Fruit fly (Drosophila melanogaster) whole organism, prepupa: ENCODE results near the gene Es2.

ENCODE experiments used
- Blimp-1 ChIP-seq: fragments of 200-800 bp; sonication (Bioruptor generic); optimal IDR thresholded peaks from 3 replicates; lab custom pipeline; 2017; ENCODE audit warnings: missing biosample characterization, missing genetic modification characterization, mild to moderate bottlenecking, moderate library complexity, missing genetic modification reagents
- CG10631 ChIP-seq: fragments of 200-800 bp; sonication (Bioruptor generic); optimal IDR thresholded peaks from 2 replicates; lab custom pipeline; 2016; ENCODE audit warnings: missing biosample characterization, missing genetic modification characterization
- CG10669 ChIP-seq: fragments of 200-800 bp; sonication (Bioruptor generic); optimal IDR thresholded peaks from 3 replicates; lab custom pipeline; 2018; ENCODE audit warnings: missing biosample characterization, mild to moderate bottlenecking, missing genetic modification characterization, moderate library complexity
- CG11294 ChIP-seq: fragments of 200-800 bp; sonication (Bioruptor generic); IDR thresholded peaks from 2 replicates; pipeline ENCODE4 v1.3.6; 2022; ENCODE audit warnings: missing biosample characterization, missing genetic modification characterization
- CG15336 ChIP-seq: fragments of 200-800 bp; sonication (Bioruptor generic); IDR thresholded peaks from 2 replicates; pipeline ENCODE4 v1.3.6; 2022; ENCODE audit warnings: missing biosample characterization, missing genetic modification characterization
- CG1621 ChIP-seq: fragments of 200-800 bp; sonication (Bioruptor generic); optimal IDR thresholded peaks from 3 replicates; lab custom pipeline; 2018; ENCODE audit warnings: missing biosample characterization, mild to moderate bottlenecking, missing genetic modification characterization
- CG16779 ChIP-seq: fragments of 200-800 bp; sonication (Bioruptor generic); optimal IDR thresholded peaks from 3 replicates; lab custom pipeline; 2017; ENCODE audit warnings: missing biosample characterization, mild to moderate bottlenecking, missing genetic modification characterization
- CG3032 ChIP-seq: fragments of 200-800 bp; optimal IDR thresholded peaks from 2 replicates; lab custom pipeline; 2019; ENCODE audit warnings: missing biosample characterization, mild to moderate bottlenecking, missing genetic modification characterization, moderate library complexity
- CG34406 ChIP-seq: fragments of 200-800 bp; sonication (Bioruptor generic); optimal IDR thresholded peaks from 3 replicates; lab custom pipeline; 2016; ENCODE audit warnings: missing biosample characterization, missing genetic modification characterization
- CG4318 ChIP-seq: fragments of 200-800 bp; sonication (Bioruptor generic); optimal IDR thresholded peaks from 3 replicates; lab custom pipeline; 2017; ENCODE audit warnings: missing biosample characterization, mild to moderate bottlenecking, missing genetic modification characterization
- CG6276 ChIP-seq: fragments of 200-800 bp; sonication (Bioruptor generic); optimal IDR thresholded peaks from 2 replicates; lab custom pipeline; 2017; ENCODE audit warnings: missing biosample characterization, mild to moderate bottlenecking, missing genetic modification characterization
- CG8319 ChIP-seq: fragments of 200-800 bp; sonication (Bioruptor generic); optimal IDR thresholded peaks from 3 replicates; lab custom pipeline; 2016; ENCODE audit warnings: missing biosample characterization, missing genetic modification characterization
- CG8632 ChIP-seq: fragments of 200-800 bp; sonication (Bioruptor generic); optimal IDR thresholded peaks from 3 replicates; lab custom pipeline; 2016; ENCODE audit warnings: missing biosample characterization, missing genetic modification characterization
- Eip93F ChIP-seq: fragments of 200-800 bp; sonication (Bioruptor generic); optimal IDR thresholded peaks from 2 replicates; lab custom pipeline; 2016; ENCODE audit warnings: missing biosample characterization, mild to moderate bottlenecking, missing genetic modification characterization
- Ets21C ChIP-seq: fragments of 200-800 bp; sonication (Bioruptor generic); optimal IDR thresholded peaks from 3 replicates; lab custom pipeline; 2016; ENCODE audit warnings: missing biosample characterization, missing genetic modification characterization
- Ets96B ChIP-seq: fragments of 200-800 bp; optimal IDR thresholded peaks from 2 replicates; lab custom pipeline; 2019; ENCODE audit warnings: missing biosample characterization, mild to moderate bottlenecking, missing genetic modification characterization, moderate library complexity
- Gug ChIP-seq: fragments of 200-800 bp; sonication (Bioruptor generic); IDR thresholded peaks from 2 replicates; pipeline ENCODE4 v1.3.6; 2022; ENCODE audit warnings: missing biosample characterization, missing genetic modification characterization
- Hr39 ChIP-seq: fragments of 200-800 bp; sonication (Bioruptor generic); optimal IDR thresholded peaks from 2 replicates; lab custom pipeline; 2016; ENCODE audit warnings: missing biosample characterization, missing genetic modification characterization
- Lpt ChIP-seq: fragments of 200-800 bp; sonication (Bioruptor generic); optimal IDR thresholded peaks from 3 replicates; lab custom pipeline; 2016; ENCODE audit warnings: missing biosample characterization, missing genetic modification characterization
- OdsH ChIP-seq: fragments of 200-800 bp; sonication (Bioruptor generic); optimal IDR thresholded peaks from 3 replicates; lab custom pipeline; 2016; ENCODE audit warnings: missing biosample characterization, missing genetic modification characterization
- Smox ChIP-seq: fragments of 200-800 bp; sonication (Bioruptor generic); optimal IDR thresholded peaks from 3 replicates; lab custom pipeline; 2016; ENCODE audit warnings: missing biosample characterization, missing genetic modification characterization
- Sox14 ChIP-seq: fragments of 200-800 bp; sonication (Bioruptor generic); optimal IDR thresholded peaks from 3 replicates; lab custom pipeline; 2016; ENCODE audit warnings: missing biosample characterization, missing genetic modification characterization
- achi ChIP-seq: fragments of 200-800 bp; sonication (Bioruptor generic); optimal IDR thresholded peaks from 3 replicates; lab custom pipeline; 2016; ENCODE audit warnings: missing biosample characterization, missing genetic modification characterization
- cyc ChIP-seq: fragments of 200-800 bp; sonication (Bioruptor generic); optimal IDR thresholded peaks from 3 replicates; lab custom pipeline; 2016; ENCODE audit warnings: missing biosample characterization, missing genetic modification characterization
- dac ChIP-seq: fragments of 200-800 bp; sonication (Bioruptor generic); optimal IDR thresholded peaks from 2 replicates; lab custom pipeline; 2017; ENCODE audit warnings: missing biosample characterization, mild to moderate bottlenecking, missing genetic modification characterization
- eg ChIP-seq: fragments of 200-800 bp; sonication (Bioruptor generic); IDR thresholded peaks from 3 replicates; pipeline ENCODE4 v1.3.6; 2022; ENCODE audit warnings: missing biosample characterization, missing genetic modification characterization
- esn ChIP-seq: fragments of 200-800 bp; sonication (Bioruptor generic); optimal IDR thresholded peaks from 2 replicates; lab custom pipeline; 2016; ENCODE audit warnings: missing biosample characterization, mild to moderate bottlenecking, missing genetic modification characterization, moderate library complexity
- fd59A ChIP-seq: fragments of 200-800 bp; sonication (Bioruptor generic); optimal IDR thresholded peaks from 2 replicates; lab custom pipeline; 2017; ENCODE audit warnings: missing biosample characterization, mild to moderate bottlenecking, missing genetic modification characterization, missing genetic modification reagents
- fkh ChIP-seq: fragments of 200-800 bp; sonication (Bioruptor generic); optimal IDR thresholded peaks from 3 replicates; lab custom pipeline; 2017; ENCODE audit warnings: missing biosample characterization, mild to moderate bottlenecking, missing genetic modification characterization, moderate library complexity
- lz ChIP-seq: fragments of 200-800 bp; sonication (Bioruptor generic); optimal IDR thresholded peaks from 3 replicates; lab custom pipeline; 2016; ENCODE audit warnings: missing biosample characterization, missing genetic modification characterization
- net ChIP-seq: fragments of 200-800 bp; sonication (Bioruptor generic); optimal IDR thresholded peaks from 3 replicates; lab custom pipeline; 2016; ENCODE audit warnings: missing biosample characterization, missing genetic modification characterization
- pdm3 ChIP-seq: fragments of 200-800 bp; sonication (Bioruptor generic); optimal IDR thresholded peaks from 3 replicates; lab custom pipeline; 2016; ENCODE audit warnings: missing biosample characterization, missing genetic modification characterization
- spab ChIP-seq: fragments of 200-800 bp; sonication (Bioruptor generic); optimal IDR thresholded peaks from 2 replicates; lab custom pipeline; 2017; ENCODE audit warnings: missing biosample characterization, mild to moderate bottlenecking, missing genetic modification characterization, missing genetic modification reagents
- svp ChIP-seq: fragments of 200-800 bp; sonication (Bioruptor generic); peaks from one replicate; lab custom pipeline; 2016; ENCODE audit warnings: missing biosample characterization, missing genetic modification characterization
- topi ChIP-seq: fragments of 200-800 bp; sonication (Bioruptor generic); optimal IDR thresholded peaks from 3 replicates; lab custom pipeline; 2016; ENCODE audit warnings: missing biosample characterization, missing genetic modification characterization
- vri ChIP-seq: fragments of 200-800 bp; sonication (Bioruptor generic); optimal IDR thresholded peaks from 3 replicates; lab custom pipeline; 2016; ENCODE audit warnings: missing biosample characterization, mild to moderate bottlenecking, missing genetic modification characterization

Es2 gene

DNA sequence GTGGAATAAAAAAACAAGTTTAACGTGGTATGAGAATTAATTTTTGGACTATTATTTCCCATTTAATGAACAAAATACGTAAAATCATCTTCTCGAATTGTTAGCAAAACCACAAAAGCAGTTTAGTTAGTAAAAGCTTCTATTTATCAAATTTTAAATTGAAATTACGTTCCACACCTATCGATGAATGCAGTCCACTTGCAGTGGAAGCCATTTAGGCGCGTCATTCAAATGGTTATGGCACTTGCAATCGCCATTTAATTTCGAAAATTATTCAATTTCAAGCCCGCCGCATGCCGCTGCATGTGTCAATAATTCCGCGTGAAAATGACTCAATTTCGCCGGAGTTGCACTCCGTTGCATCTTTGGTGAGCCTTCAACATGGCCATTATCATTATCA is 18.4 kb upstream of the Es2 start:
- no peak for TF ChIP-seq CG4318
- TF ChIP-seq CG8632, result no peak
- no peak for TF ChIP-seq CG15336
- TF ChIP-seq spab, result no peak
- TF ChIP-seq CG11294, result no peak
- no peak for TF ChIP-seq Lpt (GFP tag; lab: Kevin White, UChicago)
- no peak for TF ChIP-seq fkh (GFP tag; lab: Kevin White, UChicago)
- no peak for TF ChIP-seq CG16779 (tag; lab: Kevin White, UChicago)
- TF ChIP-seq Blimp-1 (GFP tag; lab: Kevin White, UChicago), result no peak
- no peak for TF ChIP-seq Sox14
- no peak for TF ChIP-seq pdm3 (GFP tag; lab: Kevin White, UChicago)
- no peak for TF ChIP-seq achi
- TF ChIP-seq CG8319, result no peak
- no peak for TF ChIP-seq CG10669

DNA sequence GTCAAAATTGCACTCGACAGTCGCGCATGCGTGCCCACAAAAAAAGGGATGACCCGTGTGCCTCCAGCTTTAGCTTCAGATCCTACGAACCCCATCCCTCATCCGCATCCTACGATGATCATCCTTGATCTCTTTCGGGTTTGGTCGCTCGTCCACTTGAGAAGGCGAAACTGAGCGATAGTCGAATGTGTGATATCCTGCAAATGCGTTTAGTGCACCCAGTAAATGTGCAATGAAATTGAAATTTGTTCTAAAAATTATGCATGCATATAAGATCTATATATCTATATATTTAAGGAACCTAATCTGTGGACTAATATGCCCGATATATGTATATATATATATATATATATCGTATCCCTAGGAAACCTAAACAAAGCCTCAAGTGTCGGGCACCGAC is 17.0 kb upstream of the Es2 start:
- TF ChIP-seq CG10631 (GFP tag; lab: Kevin White, UChicago) (no peak), Eip93F (GFP tag; lab: Kevin White, UChicago) (no peak), CG6276 (GFP tag; lab: Kevin White, UChicago) (no peak), lz (GFP tag; lab: Kevin White, UChicago) (no peak), achi (no peak), CG16779 (tag; lab: Kevin White, UChicago) (no peak), net (GFP tag; lab: Kevin White, UChicago) (no peak), fkh (GFP tag; lab: Kevin White, UChicago) (no peak), Blimp-1 (GFP tag; lab: Kevin White, UChicago) (no peak), Hr39 (GFP tag; lab: Kevin White, UChicago) (no peak), cyc (no peak)

DNA sequence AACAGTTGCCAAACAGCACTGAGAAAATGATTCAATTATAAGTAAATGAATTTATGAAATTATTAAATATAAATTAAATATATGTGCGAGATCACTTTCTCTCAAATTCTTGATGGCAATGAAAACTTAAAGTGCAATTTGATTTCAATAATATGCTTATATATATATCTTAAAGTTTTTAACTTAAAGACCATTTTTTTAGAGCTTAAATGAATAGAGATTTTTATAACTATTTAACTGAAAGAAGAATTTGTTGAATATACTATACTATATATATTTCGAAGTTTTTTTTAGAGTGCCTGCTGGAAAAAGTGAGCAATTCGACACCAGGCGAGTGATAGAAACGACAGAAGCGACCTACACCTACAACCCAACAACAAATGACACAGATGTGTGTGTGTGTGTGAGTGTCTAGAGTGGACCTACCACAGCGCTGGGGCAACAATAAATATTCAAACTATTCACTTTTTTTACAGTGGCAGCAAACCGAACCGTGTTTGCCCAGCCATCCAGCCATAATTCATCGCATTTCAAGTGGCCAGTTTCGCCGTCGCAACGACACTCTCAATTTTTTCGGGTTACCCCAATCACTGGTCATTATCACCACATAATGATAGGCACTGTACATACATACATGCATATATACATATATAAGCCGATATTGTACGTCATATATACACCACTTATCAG is 16.3 kb upstream of the Es2 start:
- no peak for TF ChIP-seq CG11294
- peak; percentile 14 for TF ChIP-seq esn (GFP tag; lab: Kevin White, UChicago)
- no peak for TF ChIP-seq CG10669
- TF ChIP-seq CG8319, result no peak

DNA sequence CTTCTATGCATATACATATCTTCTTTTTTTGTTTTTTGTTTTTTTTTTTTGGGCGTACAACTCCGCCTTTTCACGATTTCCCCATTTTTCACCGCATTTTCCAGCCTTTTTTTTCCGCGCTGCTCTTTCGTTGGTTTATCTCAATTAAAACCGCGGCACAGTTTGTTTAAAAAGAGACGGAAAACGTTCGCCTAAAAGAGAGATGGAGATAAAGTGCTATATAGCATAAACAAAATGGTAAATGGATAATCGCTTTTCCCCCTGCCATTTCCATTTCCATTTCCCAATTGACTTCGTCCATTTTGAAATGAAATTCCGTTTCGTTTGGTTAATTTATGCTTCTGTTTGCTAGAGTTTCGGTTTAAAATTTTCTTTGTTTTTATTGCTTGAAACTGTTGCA is 14.1 kb upstream of the Es2 start:
- no peak for TF ChIP-seq CG34406
- no peak for TF ChIP-seq eg (GFP tag; lab: Robert Waterston, UW)
- TF ChIP-seq Ets21C (GFP tag; lab: Kevin White, UChicago), result no peak
- no peak for TF ChIP-seq Sox14
- no peak for TF ChIP-seq Smox (GFP tag; lab: Kevin White, UChicago)
- TF ChIP-seq OdsH (GFP tag; lab: Kevin White, UChicago), result no peak
- no peak for TF ChIP-seq CG1621
- TF ChIP-seq fd59A (GFP tag; lab: Kevin White, UChicago), result no peak
- no peak for TF ChIP-seq fkh (GFP tag; lab: Kevin White, UChicago)
- TF ChIP-seq Ets96B (tag; lab: Kevin White, UChicago), result no peak
- no peak for TF ChIP-seq Hr39 (GFP tag; lab: Kevin White, UChicago)
- no peak for TF ChIP-seq net (GFP tag; lab: Kevin White, UChicago)

DNA sequence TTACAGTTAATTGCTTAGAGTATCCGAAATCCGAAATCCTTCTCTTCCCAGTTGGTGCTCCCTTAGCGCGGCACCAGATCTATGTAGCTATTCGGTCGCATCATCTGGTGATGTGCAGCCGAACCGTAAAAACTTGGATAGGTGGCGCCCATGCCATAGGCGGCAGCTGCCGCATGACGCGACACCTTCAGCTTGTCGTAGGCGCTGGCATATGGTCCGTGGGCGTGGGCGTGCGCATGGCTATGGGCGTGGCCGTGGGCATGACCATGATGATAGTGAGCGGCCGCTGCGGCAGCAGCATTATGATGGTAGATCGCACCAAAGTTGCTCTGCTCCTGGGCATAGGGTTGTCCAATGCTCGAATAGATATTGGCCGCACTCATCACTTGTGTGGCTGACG is 13.1 kb upstream of the Es2 start:
- TF ChIP-seq CG10669 (no peak), CG3032 (tag; lab: Kevin White, UChicago) (no peak), svp (GFP tag; lab: Kevin White, UChicago) (no peak), OdsH (GFP tag; lab: Kevin White, UChicago) (no peak), Gug (GFP tag; lab: Robert Waterston, UW) (no peak), topi (no peak), CG11294 (no peak), vri (GFP tag; lab: Kevin White, UChicago) (no peak), dac (GFP tag; lab: Kevin White, UChicago) (no peak), Smox (GFP tag; lab: Kevin White, UChicago) (no peak)
- TF ChIP-seq, all 60 proteins: peak for 0
